Worm (Caenorhabditis elegans) whole organism, midembryonic: ENCODE data around the gene C18G1.8.

Source experiments
- T22C8.4 ChIP-seq: fragments of 200-800 bp; sonication (Bioruptor generic); IDR thresholded peaks from 2 replicates; pipeline ENCODE4 v1.3.6; 2022; ENCODE audit warnings: missing genetic modification characterization, missing compliant biosample characterization
- cog-1 ChIP-seq: sonication (generic microtip); optimal IDR thresholded peaks from 2 replicates; lab custom pipeline; 2016; ENCODE audit warnings: missing genetic modification characterization, missing compliant biosample characterization
- flt-1 ChIP-seq: fragments of 200-800 bp; sonication (Bioruptor generic); IDR thresholded peaks from 2 replicates; pipeline ENCODE4 v1.3.6; 2022; ENCODE audit warnings: missing genetic modification characterization, missing compliant biosample characterization
- klf-2 ChIP-seq: fragments of 200-800 bp; sonication (Bioruptor generic); conservative IDR thresholded peaks from 2 replicates; pipeline ENCODE4 v1.3.6; 2022; ENCODE audit warnings: missing genetic modification reagents, missing genetic modification characterization, missing compliant biosample characterization
- med-1 ChIP-seq: sonication (generic microtip); optimal IDR thresholded peaks from 2 replicates; lab custom pipeline; 2017; ENCODE audit warnings: missing genetic modification characterization, mild to moderate bottlenecking, missing compliant biosample characterization, antibody characterized with exemption, missing genetic modification reagents; ENCODE audit not compliant: insufficient read depth
- ref-1 ChIP-seq: fragments of 200-800 bp; sonication (Bioruptor generic); conservative IDR thresholded peaks from 2 replicates; pipeline ENCODE4 v1.3.6; 2022; ENCODE audit warnings: missing genetic modification reagents, missing genetic modification characterization, missing compliant biosample characterization
- tab-1 ChIP-seq: fragments of 200-800 bp; sonication (Bioruptor generic); IDR thresholded peaks from 2 replicates; pipeline ENCODE4 v1.3.6; 2022; ENCODE audit warnings: missing genetic modification characterization, missing compliant biosample characterization
- ztf-23 ChIP-seq: fragments of 200-800 bp; sonication (Bioruptor generic); IDR thresholded peaks from 2 replicates; pipeline ENCODE4 v1.3.6; 2022; ENCODE audit warnings: missing genetic modification reagents, missing genetic modification characterization, missing compliant biosample characterization
- ztf-29 ChIP-seq: fragments of 200-800 bp; sonication (Bioruptor generic); IDR thresholded peaks from 2 replicates; pipeline ENCODE4 v1.3.6; 2022; ENCODE audit warnings: missing genetic modification reagents, missing genetic modification characterization, missing compliant biosample characterization

Gene C18G1.8

DNA sequence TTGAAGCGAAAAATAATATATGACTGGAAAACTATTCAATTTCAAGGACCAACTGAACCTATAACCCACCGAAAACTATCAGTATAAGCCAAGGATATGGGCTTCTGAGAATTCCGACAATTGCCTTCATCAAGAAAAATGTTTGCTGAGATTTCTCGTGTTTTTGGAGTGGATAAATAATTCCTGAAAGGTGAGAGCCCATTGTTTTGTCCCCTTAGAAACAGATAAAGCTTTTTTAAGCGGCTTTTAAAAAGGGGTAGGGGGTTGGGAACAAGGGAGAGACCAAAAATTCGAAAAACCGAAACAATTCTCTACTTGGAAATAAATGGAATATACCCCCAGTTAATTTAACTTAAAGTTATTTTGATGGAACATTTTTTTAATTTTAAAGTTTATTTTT, at the start of gene C18G1.8:
C18G1.8 (minus strand) TSS at position 101 of the 400 bp plus-strand sequence.
- TF ChIP-seq med-1 (GFP tag; lab: Kevin White, UChicago) (no peak), ztf-23 (no peak), T22C8.4 (GFP tag; lab: Robert Waterston, UW) (no peak)

DNA sequence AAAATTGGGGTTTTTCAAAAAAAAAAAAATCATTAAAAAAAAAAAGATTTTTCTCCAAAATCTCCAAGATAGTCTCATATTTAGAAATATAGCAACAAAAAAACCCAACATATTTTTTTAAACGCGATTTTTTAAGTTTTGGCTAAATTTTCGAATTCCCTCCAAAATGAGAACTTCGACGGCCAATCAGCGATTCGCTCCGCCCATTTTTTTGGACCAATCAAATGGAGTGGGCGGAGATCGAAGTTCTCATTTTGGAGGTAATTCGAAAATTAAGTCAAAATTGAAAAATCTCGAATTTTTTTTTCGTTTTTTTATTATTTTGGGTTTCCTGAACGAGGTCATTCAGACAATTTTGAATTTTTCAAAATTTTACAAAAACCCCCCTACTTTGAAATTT, 47.4 kb upstream of the C18G1.8 start:
- TF ChIP-seq flt-1 (GFP tag; lab: Robert Waterston, UW) (no peak), ref-1 (GFP tag; lab: Robert Waterston, UW) (no peak), klf-2 (GFP tag; lab: Robert Waterston, UW) (no peak)

ce11 chrV:4810653-4811052, 44.3 kb upstream of the C18G1.8 start:
- TF ChIP-seq med-1 (GFP tag; lab: Kevin White, UChicago) (no peak), ref-1 (GFP tag; lab: Robert Waterston, UW) (no peak), flt-1 (GFP tag; lab: Robert Waterston, UW) (peak; percentile 46; the same call in 1 of the 2 replicates), T22C8.4 (GFP tag; lab: Robert Waterston, UW) (no peak), ztf-29 (GFP tag; lab: Robert Waterston, UW) (no peak), cog-1 (tag; lab: Kevin White, UChicago) (peak; percentile 58), tab-1 (GFP tag; lab: Robert Waterston, UW) (0 out of 2 replicates have a peak, but pooled peaks have one; percentile 7), klf-2 (GFP tag; lab: Robert Waterston, UW) (no peak), ztf-23 (no peak)

DNA sequence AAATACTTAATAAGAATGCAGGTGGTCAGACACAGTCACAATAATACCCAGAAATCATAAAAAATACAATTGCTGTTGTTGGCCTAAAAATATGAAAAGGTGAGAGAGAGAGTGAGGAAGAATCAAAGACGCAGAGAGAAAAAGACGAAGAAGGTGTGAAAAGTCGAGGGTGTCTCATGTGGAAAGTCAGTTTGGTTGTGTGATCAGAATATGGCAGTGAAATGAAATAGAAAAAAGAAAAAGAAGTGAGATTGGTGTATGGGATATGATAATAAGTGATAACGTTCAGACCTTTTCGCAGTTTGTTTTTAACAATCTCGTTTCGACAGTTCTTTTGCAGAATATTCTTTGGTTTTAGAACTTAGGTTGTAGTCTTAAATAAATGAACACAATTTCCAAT, 40.5 kb upstream of the C18G1.8 start:
- TF ChIP-seq flt-1 (GFP tag; lab: Robert Waterston, UW), result no peak
- no peak for TF ChIP-seq ztf-29 (GFP tag; lab: Robert Waterston, UW)
- no peak for TF ChIP-seq ztf-23
- TF ChIP-seq tab-1 (GFP tag; lab: Robert Waterston, UW), result no peak
- no peak for TF ChIP-seq klf-2 (GFP tag; lab: Robert Waterston, UW)
- no peak for TF ChIP-seq T22C8.4 (GFP tag; lab: Robert Waterston, UW)
- no peak for TF ChIP-seq med-1 (GFP tag; lab: Kevin White, UChicago)
- TF ChIP-seq cog-1 (tag; lab: Kevin White, UChicago), result no peak
- no peak for TF ChIP-seq ref-1 (GFP tag; lab: Robert Waterston, UW)

DNA sequence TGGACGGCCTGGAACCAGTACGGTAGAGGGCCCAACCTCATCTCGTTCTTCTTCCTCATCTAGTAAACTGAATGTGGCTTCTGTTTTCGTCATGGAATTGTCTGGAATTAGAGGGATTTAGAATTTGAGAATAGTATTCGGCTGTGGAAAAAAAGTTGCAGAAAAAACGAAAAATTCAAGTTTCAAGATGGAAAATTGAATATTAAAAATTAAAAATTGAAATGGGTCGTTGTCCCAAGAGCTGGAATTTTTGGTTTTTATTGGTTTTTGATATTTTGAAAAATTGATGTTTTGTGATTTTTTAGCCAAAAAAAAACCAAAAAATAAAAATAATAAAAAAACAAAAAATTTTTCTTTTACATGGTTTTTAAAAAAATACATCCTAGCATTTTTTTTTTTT, 39.4 kb upstream of the C18G1.8 start, which contains the start of gene R02F11.3:
R02F11.3 (minus strand) TSS at position 101 of the 400 bp plus-strand sequence.
- TF ChIP-seq cog-1 (tag; lab: Kevin White, UChicago), result no peak

DNA sequence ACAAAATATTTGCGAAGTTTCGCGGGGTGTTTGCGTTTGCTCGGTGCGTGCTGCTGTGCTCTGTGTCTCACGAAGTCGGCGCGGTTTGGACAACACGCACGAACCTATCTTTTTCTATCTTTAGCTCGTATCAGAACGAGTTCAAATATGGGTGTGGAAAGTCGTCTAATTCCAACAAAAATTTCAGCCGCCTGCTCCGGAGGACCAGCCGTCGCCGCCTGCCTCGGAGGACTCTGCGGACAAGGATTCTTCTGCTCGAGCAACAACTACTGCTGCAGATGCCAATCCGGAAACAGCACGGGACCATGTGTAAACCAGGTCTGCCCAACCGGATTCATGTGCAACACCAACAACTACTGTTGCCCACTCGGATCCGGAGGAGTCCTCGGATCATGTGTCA, 35.5 kb upstream of the C18G1.8 start:
- TF ChIP-seq ref-1 (GFP tag; lab: Robert Waterston, UW) (no peak), ztf-29 (GFP tag; lab: Robert Waterston, UW) (no peak), med-1 (GFP tag; lab: Kevin White, UChicago) (no peak), T22C8.4 (GFP tag; lab: Robert Waterston, UW) (no peak), klf-2 (GFP tag; lab: Robert Waterston, UW) (no peak), cog-1 (tag; lab: Kevin White, UChicago) (no peak), flt-1 (GFP tag; lab: Robert Waterston, UW) (no peak), ztf-23 (no peak), tab-1 (GFP tag; lab: Robert Waterston, UW) (no peak)

DNA sequence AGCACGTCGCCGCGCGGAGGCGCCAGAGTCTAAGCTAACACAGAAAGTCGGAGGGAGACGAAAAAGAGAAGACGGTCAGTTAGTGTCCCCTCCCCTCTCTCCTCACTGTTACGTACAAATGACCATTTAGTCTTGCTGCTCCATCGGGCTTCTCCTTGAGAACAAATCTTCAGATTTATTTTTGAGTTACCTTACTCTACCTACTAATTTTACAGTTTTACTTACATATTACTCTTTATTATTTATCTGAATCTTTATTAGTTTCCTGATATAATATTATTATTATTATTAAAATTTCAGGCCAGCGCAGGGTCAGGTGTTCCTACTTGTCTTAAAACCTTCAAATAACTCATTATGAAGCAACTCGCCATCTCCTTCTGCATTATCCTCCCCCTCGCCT, 34.4 kb upstream of the C18G1.8 start, which contains the start of gene R02F11.1:
R02F11.1 (plus strand) TSS at position 301 of the 400 bp plus-strand sequence.
- no peak for TF ChIP-seq klf-2 (GFP tag; lab: Robert Waterston, UW)
- no peak for TF ChIP-seq ztf-29 (GFP tag; lab: Robert Waterston, UW)
- no peak for TF ChIP-seq flt-1 (GFP tag; lab: Robert Waterston, UW)
- no peak for TF ChIP-seq ztf-23
- no peak for TF ChIP-seq tab-1 (GFP tag; lab: Robert Waterston, UW)
- TF ChIP-seq ref-1 (GFP tag; lab: Robert Waterston, UW), result no peak
- no peak for TF ChIP-seq T22C8.4 (GFP tag; lab: Robert Waterston, UW)
- TF ChIP-seq med-1 (GFP tag; lab: Kevin White, UChicago), result no peak

DNA sequence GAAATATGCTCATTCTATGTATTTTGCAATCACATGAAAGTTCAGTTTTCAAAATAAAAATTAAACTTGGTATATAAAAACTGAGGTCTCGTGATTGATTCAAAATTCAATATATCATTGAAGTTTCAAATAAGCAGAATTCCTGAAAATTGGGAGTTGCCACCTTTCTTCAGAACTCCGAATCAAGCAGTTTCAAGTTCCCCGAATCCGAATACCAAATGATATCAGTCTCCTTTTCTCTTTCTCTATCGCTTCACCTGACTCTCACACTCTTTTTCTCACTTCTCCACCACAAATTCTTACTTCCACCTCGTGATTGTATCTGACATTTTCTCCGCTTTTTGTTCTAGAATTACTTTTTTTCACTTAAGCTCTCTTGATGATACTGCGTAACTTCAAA, 27.9 kb upstream of the C18G1.8 start, which contains the start of gene R02F11.2:
R02F11.2 (plus strand) TSS at position 292 of the 400 bp plus-strand sequence.
- TF ChIP-seq ref-1 (GFP tag; lab: Robert Waterston, UW) (no peak), ztf-29 (GFP tag; lab: Robert Waterston, UW) (no peak), tab-1 (GFP tag; lab: Robert Waterston, UW) (no peak), ztf-23 (no peak), flt-1 (GFP tag; lab: Robert Waterston, UW) (no peak), klf-2 (GFP tag; lab: Robert Waterston, UW) (no peak), T22C8.4 (GFP tag; lab: Robert Waterston, UW) (no peak), med-1 (GFP tag; lab: Kevin White, UChicago) (no peak), cog-1 (tag; lab: Kevin White, UChicago) (no peak)

- TF ChIP-seq ztf-29 (GFP tag; lab: Robert Waterston, UW) (no peak), med-1 (GFP tag; lab: Kevin White, UChicago) (no peak), tab-1 (GFP tag; lab: Robert Waterston, UW) (no peak), T22C8.4 (GFP tag; lab: Robert Waterston, UW) (no peak), ref-1 (GFP tag; lab: Robert Waterston, UW) (no peak), ztf-23 (no peak), cog-1 (tag; lab: Kevin White, UChicago) (no peak), flt-1 (GFP tag; lab: Robert Waterston, UW) (no peak), klf-2 (GFP tag; lab: Robert Waterston, UW) (no peak)
Observed at ce11 chrV:4791569-4791968, 25.2 kb upstream of the C18G1.8 start, which contains the start of gene R02F11.11. Gene R02F11.11 (plus strand): TSS chrV:4791869.

DNA sequence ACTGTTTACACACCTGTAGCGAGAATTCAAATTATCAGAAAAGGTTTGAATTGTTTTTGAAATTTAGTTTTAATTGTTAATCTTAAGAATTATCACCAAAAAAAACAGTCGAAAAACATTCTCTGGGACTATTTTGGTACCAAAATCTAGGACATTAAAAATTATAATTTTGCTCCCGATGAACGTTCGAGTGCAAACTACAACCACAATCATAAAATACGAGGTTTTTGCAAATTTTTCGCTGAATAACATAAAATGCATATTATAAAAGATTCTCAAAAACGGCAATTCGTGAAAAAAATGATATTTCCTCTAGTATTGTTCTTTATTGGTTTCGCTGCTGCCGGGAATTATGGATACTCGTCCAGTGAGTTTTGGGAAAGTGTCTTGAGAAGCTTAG, 24.0 kb upstream of the C18G1.8 start, which contains the start of gene R02F11.12:
R02F11.12 (plus strand) TSS at position 301 of the 400 bp plus-strand sequence.
- TF ChIP-seq T22C8.4 (GFP tag; lab: Robert Waterston, UW) (no peak), klf-2 (GFP tag; lab: Robert Waterston, UW) (no peak), ztf-29 (GFP tag; lab: Robert Waterston, UW) (no peak), cog-1 (tag; lab: Kevin White, UChicago) (no peak), med-1 (GFP tag; lab: Kevin White, UChicago) (no peak), tab-1 (GFP tag; lab: Robert Waterston, UW) (no peak), ref-1 (GFP tag; lab: Robert Waterston, UW) (no peak), ztf-23 (no peak), flt-1 (GFP tag; lab: Robert Waterston, UW) (no peak)
